Fruit fly (Drosophila melanogaster) whole organism, prepupa: ENCODE data around the gene CG10140.

Source experiments
- Blimp-1 ChIP-seq: fragments of 200-800 bp; sonication (Bioruptor generic); optimal IDR thresholded peaks from 3 replicates; lab custom pipeline; 2017; ENCODE audit warnings: missing biosample characterization, missing genetic modification characterization, mild to moderate bottlenecking, moderate library complexity, missing genetic modification reagents
- CG8319 ChIP-seq: fragments of 200-800 bp; sonication (Bioruptor generic); optimal IDR thresholded peaks from 3 replicates; lab custom pipeline; 2016; ENCODE audit warnings: missing biosample characterization, missing genetic modification characterization
- Hr39 ChIP-seq: fragments of 200-800 bp; sonication (Bioruptor generic); optimal IDR thresholded peaks from 2 replicates; lab custom pipeline; 2016; ENCODE audit warnings: missing biosample characterization, missing genetic modification characterization

dm6 chr3L:13400872-13401418 is 39.3 kb downstream of the CG10140 start, which contains the start of gene sens:
- TF ChIP-seq CG8319 (no peak), Hr39 (GFP tag; lab: Kevin White, UChicago) (no peak), Blimp-1 (GFP tag; lab: Kevin White, UChicago) (no peak)
